Worm (Caenorhabditis elegans) whole organism, midembryonic: ENCODE results near the gene F18E9.4.

Experiments used
- flt-1 ChIP-seq: fragments of 200-800 bp; sonication (Bioruptor generic); IDR thresholded peaks from 2 replicates; pipeline ENCODE4 v1.3.6; 2022; ENCODE audit warnings: missing genetic modification characterization, missing compliant biosample characterization
- med-1 ChIP-seq: sonication (generic microtip); optimal IDR thresholded peaks from 2 replicates; lab custom pipeline; 2017; ENCODE audit warnings: missing genetic modification characterization, mild to moderate bottlenecking, missing compliant biosample characterization, antibody characterized with exemption, missing genetic modification reagents; ENCODE audit not compliant: insufficient read depth

DNA sequence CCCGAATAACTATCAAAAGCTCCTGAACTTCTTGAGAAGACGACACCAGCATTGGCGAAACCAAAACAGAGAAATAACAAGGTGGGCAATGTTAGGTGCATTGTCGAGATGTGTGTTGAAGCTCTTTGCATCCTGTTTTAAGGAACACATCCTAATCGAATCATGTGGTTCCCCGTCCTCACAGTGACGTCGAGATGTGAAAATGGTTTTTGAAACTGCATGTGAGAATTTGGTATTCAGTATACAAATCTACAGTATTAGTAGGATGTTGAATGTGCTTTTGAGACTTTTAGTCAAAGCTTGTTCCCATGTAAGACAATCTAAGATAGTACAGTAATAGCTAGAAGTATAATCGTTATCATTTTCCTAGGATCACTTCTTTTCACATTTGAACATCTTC, 17.3 kb downstream of the F18E9.4 start, which contains the start of gene F18E9.7:
- TF ChIP-seq flt-1 (GFP tag; lab: Robert Waterston, UW) (no peak), med-1 (GFP tag; lab: Kevin White, UChicago) (no peak)
